Worm (Caenorhabditis elegans): ENCODE data around the gene str-43.

str-43 gene

DNA sequence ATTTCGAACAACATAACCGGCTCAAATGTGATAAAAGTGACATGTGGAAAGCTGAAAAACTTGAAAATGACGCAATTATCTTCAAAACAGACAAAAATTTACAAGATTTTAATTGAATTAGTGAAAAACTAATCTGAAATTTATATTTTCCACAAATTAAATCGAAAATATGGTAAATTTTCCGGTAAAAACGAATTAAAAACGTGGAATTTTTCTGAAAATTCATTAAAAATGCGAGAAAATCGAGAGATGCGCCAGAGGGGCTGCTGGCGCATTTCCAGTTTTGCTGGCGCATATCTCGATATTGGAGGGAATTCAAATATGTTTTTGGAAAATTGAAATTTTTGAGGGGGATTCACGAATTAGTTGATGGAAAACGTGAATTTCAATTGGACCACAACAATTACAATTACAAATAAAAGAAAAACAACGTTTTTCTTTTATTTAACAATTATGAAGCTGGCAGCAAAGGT lies 14.2 kb upstream of the str-43 start, which contains the start of the genes haf-3 and F57A10.2 (continued):
- TF ChIP-seq lin-40 (tag; optimal IDR thresholded peaks at IDR 0.05) (peak; percentile 93), snpc-3.4 (tag; optimal IDR thresholded peaks at IDR 0.05) (peak; percentile 83), ceh-79 (tag; optimal IDR thresholded peaks at IDR 0.05) (no peak), ceh-40 (GFP tag; IDR thresholded peaks at IDR 0.05) (no peak), lir-1 (GFP tag; conservative IDR thresholded peaks at IDR 0.05) (peak; percentile 65; the same call in 1 of the 2 replicates), F39B2.1 (GFP tag; IDR thresholded peaks at IDR 0.05) (0 out of 2 replicates have a peak, but pooled peaks have one; percentile 45), hlh-26 (GFP tag; conservative IDR thresholded peaks at IDR 0.05) (no peak), Y95B8A.8 (GFP tag; IDR thresholded peaks at IDR 0.05) (no peak), C06A6.2 (GFP tag; conservative IDR thresholded peaks at IDR 0.05) (peak; percentile 75), ZK185.1 (tag; optimal IDR thresholded peaks at IDR 0.05; ENCODE audit: poor library complexity, severe bottlenecking) (peak; percentile 75), F57A8.1 (GFP tag; optimal IDR thresholded peaks at IDR 0.05) (no peak), cebp-1 (GFP tag; IDR thresholded peaks at IDR 0.05) (no peak), cebp-1 (tag; optimal IDR thresholded peaks at IDR 0.05) (peak; percentile 81), efl-1 (GFP tag; optimal IDR thresholded peaks at IDR 0.05) (peak; percentile 90), F22D6.2 (tag; optimal IDR thresholded peaks at IDR 0.05) (peak; percentile 12), let-526 (GFP tag; IDR thresholded peaks at IDR 0.05) (0 out of 2 replicates have a peak, but pooled peaks have one; percentile 32), bed-1 (GFP tag; IDR thresholded peaks at IDR 0.05) (no peak), lin-54 (GFP tag; optimal IDR thresholded peaks at IDR 0.05) (peak; percentile 99), tbp1 (GFP tag; optimal IDR thresholded peaks at IDR 0.05) (peak; percentile 72), pha-4 (tag; optimal IDR thresholded peaks at IDR 0.05) (peak; percentile 86), B0035.1 (tag; optimal IDR thresholded peaks at IDR 0.05) (no peak), ztf-18 (tag; optimal IDR thresholded peaks at IDR 0.05) (peak; percentile 98), nhr-80 (tag; optimal IDR thresholded peaks at IDR 0.05) (peak; percentile 28), ceh-91 (GFP tag; IDR thresholded peaks at IDR 0.05) (peak; percentile 67), tlf-1 (GFP tag; optimal IDR thresholded peaks at IDR 0.05) (peak; percentile 88), Y67H2A.10 (GFP tag; conservative IDR thresholded peaks at IDR 0.05) (no peak), ama-1 (optimal IDR thresholded peaks at IDR 0.05) (no peak), ama-1 (GFP tag; optimal IDR thresholded peaks at IDR 0.05) (no peak), Y53G8AR.9 (GFP tag; conservative IDR thresholded peaks at IDR 0.05) (peak; percentile 91), ekl-4 (GFP tag; IDR thresholded peaks at IDR 0.05) (peak; percentile 82), aptf-3 (GFP tag; IDR thresholded peaks at IDR 0.05) (no peak), ceh-27 (GFP tag; optimal IDR thresholded peaks at IDR 0.05) (peak; percentile 65), rcor-1 (GFP tag; IDR thresholded peaks at IDR 0.05) (peak; percentile 90), ceh-58 (GFP tag; IDR thresholded peaks at IDR 0.05) (no peak), nfya-2 (GFP tag; IDR thresholded peaks at IDR 0.05) (no peak), somi-1 (GFP tag; optimal IDR thresholded peaks at IDR 0.05) (peak; percentile 31), egl-18 (GFP tag; IDR thresholded peaks at IDR 0.05) (no peak), ztf-26 (tag; optimal IDR thresholded peaks at IDR 0.05) (peak; percentile 51), lin-35 (GFP tag; optimal IDR thresholded peaks at IDR 0.05) (peak; percentile 81 to 97 (median 92)), F52B5.7 (tag; optimal IDR thresholded peaks at IDR 0.05) (no peak), F33H1.4 (GFP tag; IDR thresholded peaks at IDR 0.05) (peak; percentile 68), madf-3 (GFP tag; IDR thresholded peaks at IDR 0.05) (peak; percentile 81; the same call in 1 of the 2 replicates), Y79H2A.3 (GFP tag; conservative IDR thresholded peaks at IDR 0.05) (no peak), akir-1 (GFP tag; optimal IDR thresholded peaks at IDR 0.05) (no peak), hsf-1 (GFP tag; IDR thresholded peaks at IDR 0.05) (peak; percentile 82), gei-17 (GFP tag; optimal IDR thresholded peaks at IDR 0.05) (peak; percentile 48), nhr-27 (tag; optimal IDR thresholded peaks at IDR 0.05) (no peak), F57C9.4 (tag; optimal IDR thresholded peaks at IDR 0.05) (no peak), mel-28 (tag; optimal IDR thresholded peaks at IDR 0.05; ENCODE audit: borderline replicate concordance) (no peak)

Measured in whole organism, young adult.